Fruit fly (Drosophila melanogaster) whole organism, prepupa: ENCODE measurements around the gene CG15597.

Source experiments
- Blimp-1 ChIP-seq: fragments of 200-800 bp; sonication (Bioruptor generic); optimal IDR thresholded peaks from 3 replicates; lab custom pipeline; 2017; ENCODE audit warnings: missing biosample characterization, missing genetic modification characterization, mild to moderate bottlenecking, moderate library complexity, missing genetic modification reagents
- CG10631 ChIP-seq: fragments of 200-800 bp; sonication (Bioruptor generic); optimal IDR thresholded peaks from 2 replicates; lab custom pipeline; 2016; ENCODE audit warnings: missing biosample characterization, missing genetic modification characterization
- CG10669 ChIP-seq: fragments of 200-800 bp; sonication (Bioruptor generic); optimal IDR thresholded peaks from 3 replicates; lab custom pipeline; 2018; ENCODE audit warnings: missing biosample characterization, mild to moderate bottlenecking, missing genetic modification characterization, moderate library complexity
- CG11294 ChIP-seq: fragments of 200-800 bp; sonication (Bioruptor generic); IDR thresholded peaks from 2 replicates; pipeline ENCODE4 v1.3.6; 2022; ENCODE audit warnings: missing biosample characterization, missing genetic modification characterization
- CG15336 ChIP-seq: fragments of 200-800 bp; sonication (Bioruptor generic); IDR thresholded peaks from 2 replicates; pipeline ENCODE4 v1.3.6; 2022; ENCODE audit warnings: missing biosample characterization, missing genetic modification characterization
- CG16779 ChIP-seq: fragments of 200-800 bp; sonication (Bioruptor generic); optimal IDR thresholded peaks from 3 replicates; lab custom pipeline; 2017; ENCODE audit warnings: missing biosample characterization, mild to moderate bottlenecking, missing genetic modification characterization
- CG3032 ChIP-seq: fragments of 200-800 bp; optimal IDR thresholded peaks from 2 replicates; lab custom pipeline; 2019; ENCODE audit warnings: missing biosample characterization, mild to moderate bottlenecking, missing genetic modification characterization, moderate library complexity
- CG31627 ChIP-seq: fragments of 200-800 bp; sonication (Bioruptor generic); optimal IDR thresholded peaks from 3 replicates; lab custom pipeline; 2016; ENCODE audit warnings: missing biosample characterization, missing genetic modification characterization
- CG32006 ChIP-seq: fragments of 200-800 bp; sonication (Bioruptor generic); optimal IDR thresholded peaks from 3 replicates; lab custom pipeline; 2017; ENCODE audit warnings: missing biosample characterization, mild to moderate bottlenecking, missing genetic modification characterization
- CG3919 ChIP-seq: fragments of 200-800 bp; sonication (Bioruptor generic); optimal IDR thresholded peaks from 3 replicates; lab custom pipeline; 2016; ENCODE audit warnings: missing biosample characterization, missing genetic modification characterization
- CG4318 ChIP-seq: fragments of 200-800 bp; sonication (Bioruptor generic); optimal IDR thresholded peaks from 3 replicates; lab custom pipeline; 2017; ENCODE audit warnings: missing biosample characterization, mild to moderate bottlenecking, missing genetic modification characterization
- CG6163 ChIP-seq: fragments of 200-800 bp; sonication (Bioruptor generic); IDR thresholded peaks from 3 replicates; pipeline ENCODE4 v1.3.6; 2022; ENCODE audit warnings: missing biosample characterization, missing genetic modification characterization
- CG6276 ChIP-seq: fragments of 200-800 bp; sonication (Bioruptor generic); optimal IDR thresholded peaks from 2 replicates; lab custom pipeline; 2017; ENCODE audit warnings: missing biosample characterization, mild to moderate bottlenecking, missing genetic modification characterization
- CG6854 ChIP-seq: fragments of 200-800 bp; sonication (Bioruptor generic); optimal IDR thresholded peaks from 2 replicates; lab custom pipeline; 2017; ENCODE audit warnings: missing biosample characterization, mild to moderate bottlenecking, missing genetic modification characterization
- CG8119 ChIP-seq: fragments of 200-800 bp; sonication (Bioruptor generic); IDR thresholded peaks from 3 replicates; pipeline ENCODE4 v1.3.6; 2022; ENCODE audit warnings: missing biosample characterization, missing genetic modification characterization
- Eip75B ChIP-seq: fragments of 200-800 bp; sonication (Bioruptor generic); optimal IDR thresholded peaks from 3 replicates; lab custom pipeline; 2016; ENCODE audit warnings: missing biosample characterization, missing genetic modification characterization
- Eip78C ChIP-seq: fragments of 200-800 bp; sonication (Bioruptor generic); peaks from one replicate; lab custom pipeline; 2016; ENCODE audit warnings: missing biosample characterization, missing genetic modification characterization
- Eip93F ChIP-seq: fragments of 200-800 bp; sonication (Bioruptor generic); optimal IDR thresholded peaks from 2 replicates; lab custom pipeline; 2016; ENCODE audit warnings: missing biosample characterization, mild to moderate bottlenecking, missing genetic modification characterization
- Ets96B ChIP-seq: fragments of 200-800 bp; optimal IDR thresholded peaks from 2 replicates; lab custom pipeline; 2019; ENCODE audit warnings: missing biosample characterization, mild to moderate bottlenecking, missing genetic modification characterization, moderate library complexity
- Gug ChIP-seq: fragments of 200-800 bp; sonication (Bioruptor generic); IDR thresholded peaks from 2 replicates; pipeline ENCODE4 v1.3.6; 2022; ENCODE audit warnings: missing biosample characterization, missing genetic modification characterization
- Hr39 ChIP-seq: fragments of 200-800 bp; sonication (Bioruptor generic); optimal IDR thresholded peaks from 2 replicates; lab custom pipeline; 2016; ENCODE audit warnings: missing biosample characterization, missing genetic modification characterization
- Hr4 ChIP-seq: fragments of 200-800 bp; sonication (Bioruptor generic); optimal IDR thresholded peaks from 3 replicates; lab custom pipeline; 2016; ENCODE audit warnings: missing biosample characterization, missing genetic modification characterization
- Met ChIP-seq: fragments of 200-800 bp; sonication (Bioruptor generic); optimal IDR thresholded peaks from 3 replicates; lab custom pipeline; 2016; ENCODE audit warnings: missing biosample characterization, missing genetic modification characterization
- OdsH ChIP-seq: fragments of 200-800 bp; sonication (Bioruptor generic); optimal IDR thresholded peaks from 3 replicates; lab custom pipeline; 2016; ENCODE audit warnings: missing biosample characterization, missing genetic modification characterization
- Sox102F ChIP-seq: fragments of 200-800 bp; sonication (Bioruptor generic); optimal IDR thresholded peaks from 2 replicates; lab custom pipeline; 2016; ENCODE audit warnings: missing biosample characterization, mild to moderate bottlenecking, missing genetic modification characterization
- Sox14 ChIP-seq: fragments of 200-800 bp; sonication (Bioruptor generic); optimal IDR thresholded peaks from 3 replicates; lab custom pipeline; 2016; ENCODE audit warnings: missing biosample characterization, missing genetic modification characterization
- Sox15 ChIP-seq: fragments of 200-800 bp; sonication (Bioruptor generic); optimal IDR thresholded peaks from 3 replicates; lab custom pipeline; 2016; ENCODE audit warnings: missing biosample characterization, missing genetic modification characterization
- achi ChIP-seq: fragments of 200-800 bp; sonication (Bioruptor generic); optimal IDR thresholded peaks from 3 replicates; lab custom pipeline; 2016; ENCODE audit warnings: missing biosample characterization, missing genetic modification characterization
- dac ChIP-seq: fragments of 200-800 bp; sonication (Bioruptor generic); optimal IDR thresholded peaks from 2 replicates; lab custom pipeline; 2017; ENCODE audit warnings: missing biosample characterization, mild to moderate bottlenecking, missing genetic modification characterization
- dsx ChIP-seq: fragments of 200-800 bp; optimal IDR thresholded peaks from 3 replicates; lab custom pipeline; 2019; ENCODE audit warnings: missing biosample characterization, mild to moderate bottlenecking, missing genetic modification characterization, moderate library complexity; ENCODE audit not compliant: poor library complexity, severe bottlenecking
- eg ChIP-seq: fragments of 200-800 bp; sonication (Bioruptor generic); IDR thresholded peaks from 3 replicates; pipeline ENCODE4 v1.3.6; 2022; ENCODE audit warnings: missing biosample characterization, missing genetic modification characterization
- esn ChIP-seq: fragments of 200-800 bp; sonication (Bioruptor generic); optimal IDR thresholded peaks from 2 replicates; lab custom pipeline; 2016; ENCODE audit warnings: missing biosample characterization, mild to moderate bottlenecking, missing genetic modification characterization, moderate library complexity
- fkh ChIP-seq: fragments of 200-800 bp; sonication (Bioruptor generic); optimal IDR thresholded peaks from 3 replicates; lab custom pipeline; 2017; ENCODE audit warnings: missing biosample characterization, mild to moderate bottlenecking, missing genetic modification characterization, moderate library complexity
- lz ChIP-seq: fragments of 200-800 bp; sonication (Bioruptor generic); optimal IDR thresholded peaks from 3 replicates; lab custom pipeline; 2016; ENCODE audit warnings: missing biosample characterization, missing genetic modification characterization
- net ChIP-seq: fragments of 200-800 bp; sonication (Bioruptor generic); optimal IDR thresholded peaks from 3 replicates; lab custom pipeline; 2016; ENCODE audit warnings: missing biosample characterization, missing genetic modification characterization
- salr ChIP-seq, 2 experiments: fragments of 200-800 bp; sonication (Bioruptor generic); optimal IDR thresholded peaks; 3 replicates each; lab custom pipeline; 2016 to 2018; ENCODE audit warnings: missing biosample characterization in 2 of 2, missing genetic modification characterization in 2 of 2, mild to moderate bottlenecking in 1 of 2
- ss ChIP-seq, 2 experiments: fragments of 200-800 bp; sonication (Bioruptor generic); optimal IDR thresholded peaks; 2 replicates in 1 of 2; 3 replicates in 1 of 2; lab custom pipeline; 2017 to 2018; ENCODE audit warnings: mild to moderate bottlenecking in 2 of 2, missing biosample characterization in 2 of 2, missing genetic modification characterization in 2 of 2, moderate library complexity in 1 of 2
- vri ChIP-seq: fragments of 200-800 bp; sonication (Bioruptor generic); optimal IDR thresholded peaks from 3 replicates; lab custom pipeline; 2016; ENCODE audit warnings: missing biosample characterization, mild to moderate bottlenecking, missing genetic modification characterization

Gene CG15597

dm6 chr3R:6285100-6285499, at the start of gene CG15597:
TSS of gene CG15597 (minus strand) at chr3R:6285200.
- TF ChIP-seq salr (GFP tag; optimal IDR thresholded peaks at IDR 0.05; lab: Kevin White, UChicago) (no peak), CG3919 (no peak), lz (GFP tag; lab: Kevin White, UChicago) (no peak), dac (GFP tag; lab: Kevin White, UChicago) (no peak), CG6854 (GFP tag; lab: Kevin White, UChicago) (no peak), Blimp-1 (GFP tag; lab: Kevin White, UChicago) (no peak), CG32006 (GFP tag; lab: Kevin White, UChicago) (no peak), fkh (GFP tag; lab: Kevin White, UChicago) (no peak), Sox102F (GFP tag; lab: Kevin White, UChicago) (no peak), Sox15 (no peak), CG31627 (GFP tag; lab: Kevin White, UChicago) (no peak), Sox14 (GFP tag; lab: Kevin White, UChicago) (no peak), Hr4 (GFP tag; lab: Kevin White, UChicago) (no peak), CG3032 (tag; lab: Kevin White, UChicago) (no peak), eg (GFP tag; lab: Robert Waterston, UW) (no peak), Eip75B (GFP tag; lab: Kevin White, UChicago) (no peak), Eip93F (GFP tag; lab: Kevin White, UChicago) (no peak)

dm6 chr3R:6329774-6330298, 44.8 kb upstream of the CG15597 start, which contains the start of gene Osi18:
TSS of gene Osi18 (plus strand) at chr3R:6330248.
- no peak for TF ChIP-seq Ets96B (tag; lab: Kevin White, UChicago)
- no peak for TF ChIP-seq achi
- no peak for TF ChIP-seq CG3032 (tag; lab: Kevin White, UChicago)
- TF ChIP-seq salr (GFP tag; optimal IDR thresholded peaks at IDR 0.05; lab: Kevin White, UChicago) = no peak
- no peak for TF ChIP-seq Met (GFP tag; lab: Kevin White, UChicago)
- TF ChIP-seq CG6163 = no peak
- no peak for TF ChIP-seq Blimp-1 (GFP tag; lab: Kevin White, UChicago)
- TF ChIP-seq CG15336 (GFP tag; lab: Robert Waterston, UW) = no peak
- no peak for TF ChIP-seq Gug (GFP tag; lab: Robert Waterston, UW)
- no peak for TF ChIP-seq dac (GFP tag; lab: Kevin White, UChicago)
- TF ChIP-seq dsx (GFP tag; lab: Kevin White, UChicago) = no peak

- TF ChIP-seq Eip78C (GFP tag; lab: Kevin White, UChicago) (peak; percentile 55), ss (GFP tag; optimal IDR thresholded peaks at IDR 0.05; lab: Kevin White, UChicago) (peak in 1 of 2 experiments; percentile 66), CG8119 (GFP tag; lab: Robert Waterston, UW) (0 out of 3 replicates have a peak, but pooled peaks have one; percentile 21), eg (GFP tag; lab: Robert Waterston, UW) (peak; percentile 38; the same call in 1 of the 3 replicates), vri (GFP tag; lab: Kevin White, UChicago) (no peak)
Observed at dm6 chr3R:6315078-6315477, 30.1 kb upstream of the CG15597 start.

dm6 chr3R:6311641-6312259, 26.8 kb upstream of the CG15597 start, which contains the start of gene Osi17:
TSS of gene Osi17 (plus strand) at chr3R:6311772.
- peak; percentile 52 for TF ChIP-seq Eip75B (GFP tag; lab: Kevin White, UChicago)
- peak; percentile 89 for TF ChIP-seq Blimp-1 (GFP tag; lab: Kevin White, UChicago)
- no peak for TF ChIP-seq achi

dm6 chr3R:6309676-6310075, 24.7 kb upstream of the CG15597 start, which contains the start of gene CG31560:
TSS of gene CG31560 (plus strand) at chr3R:6309976.
- TF ChIP-seq CG4318 (GFP tag; lab: Kevin White, UChicago) (no peak), CG11294 (GFP tag; lab: Robert Waterston, UW) (no peak), CG8119 (GFP tag; lab: Robert Waterston, UW) (no peak), achi (no peak), esn (GFP tag; lab: Kevin White, UChicago) (no peak), Hr39 (GFP tag; lab: Kevin White, UChicago) (no peak), CG10669 (GFP tag; lab: Kevin White, UChicago) (no peak), dsx (GFP tag; lab: Kevin White, UChicago) (no peak), Hr4 (GFP tag; lab: Kevin White, UChicago) (no peak), Eip93F (GFP tag; lab: Kevin White, UChicago) (no peak), net (GFP tag; lab: Kevin White, UChicago) (no peak), Met (GFP tag; lab: Kevin White, UChicago) (no peak), OdsH (GFP tag; lab: Kevin White, UChicago) (no peak), CG32006 (GFP tag; lab: Kevin White, UChicago) (no peak), fkh (GFP tag; lab: Kevin White, UChicago) (no peak), CG10631 (GFP tag; lab: Kevin White, UChicago) (no peak), CG16779 (tag; lab: Kevin White, UChicago) (no peak), CG6276 (no peak), CG31627 (GFP tag; lab: Kevin White, UChicago) (no peak), Eip78C (GFP tag; lab: Kevin White, UChicago) (no peak)
